Fruit fly (Drosophila melanogaster) whole organism, pupa: Measurements from ENCODE around the gene CG3339.

Experiments used
- CG10348 ChIP-seq: fragments of 200-800 bp; sonication (Bioruptor generic); IDR thresholded peaks from 2 replicates; pipeline ENCODE4 v1.3.6; 2022; ENCODE audit warnings: missing biosample characterization, missing genetic modification characterization
- CG12605 ChIP-seq: fragments of 200-800 bp; sonication (Bioruptor generic); IDR thresholded peaks from 2 replicates; pipeline ENCODE4 v1.3.6; 2022; ENCODE audit warnings: missing biosample characterization, missing genetic modification characterization
- CG13204 ChIP-seq: fragments of 200-800 bp; sonication (Bioruptor generic); optimal IDR thresholded peaks from 2 replicates; lab custom pipeline; 2018; ENCODE audit warnings: missing biosample characterization, mild to moderate bottlenecking, missing genetic modification characterization, moderate library complexity
- CG14655 ChIP-seq: fragments of 200-800 bp; sonication (Bioruptor generic); optimal IDR thresholded peaks from 3 replicates; lab custom pipeline; 2017; ENCODE audit warnings: mild to moderate bottlenecking, missing biosample characterization, missing genetic modification reagents, missing genetic modification characterization
- CG15710 ChIP-seq: fragments of 200-800 bp; sonication (Bioruptor generic); optimal IDR thresholded peaks from 2 replicates; lab custom pipeline; 2018; ENCODE audit warnings: missing biosample characterization, mild to moderate bottlenecking, missing genetic modification characterization, moderate library complexity
- CG17806 ChIP-seq: fragments of 200-800 bp; sonication (Bioruptor generic); optimal IDR thresholded peaks from 2 replicates; lab custom pipeline; 2018; ENCODE audit warnings: missing biosample characterization, mild to moderate bottlenecking, missing genetic modification characterization, moderate library complexity
- CG32121 ChIP-seq: fragments of 200-800 bp; sonication (Bioruptor generic); IDR thresholded peaks from 2 replicates; pipeline ENCODE4 v1.3.6; 2022; ENCODE audit warnings: missing biosample characterization, missing genetic modification characterization
- CG34367 ChIP-seq: fragments of 200-800 bp; sonication (Bioruptor generic); optimal IDR thresholded peaks from 2 replicates; lab custom pipeline; 2018; ENCODE audit warnings: missing biosample characterization, mild to moderate bottlenecking, missing genetic modification characterization
- CG4496 ChIP-seq: fragments of 200-800 bp; sonication (Bioruptor generic); IDR thresholded peaks from 3 replicates; pipeline ENCODE4 v1.3.6; 2022; ENCODE audit warnings: missing biosample characterization, missing genetic modification characterization
- CG8159 ChIP-seq: fragments of 200-800 bp; sonication (Bioruptor generic); optimal IDR thresholded peaks from 3 replicates; lab custom pipeline; 2018; ENCODE audit warnings: missing biosample characterization, mild to moderate bottlenecking, missing genetic modification characterization, moderate library complexity
- CG8301 ChIP-seq: fragments of 200-800 bp; sonication (Bioruptor generic); optimal IDR thresholded peaks from 2 replicates; lab custom pipeline; 2018; ENCODE audit warnings: missing biosample characterization, mild to moderate bottlenecking, missing genetic modification characterization
- CG9948 ChIP-seq: fragments of 200-800 bp; sonication (Bioruptor generic); optimal IDR thresholded peaks from 2 replicates; lab custom pipeline; 2018; ENCODE audit warnings: missing biosample characterization, mild to moderate bottlenecking, missing genetic modification characterization, moderate library complexity
- D1 ChIP-seq: fragments of 200-800 bp; sonication (Bioruptor generic); optimal IDR thresholded peaks from 2 replicates; lab custom pipeline; 2018; ENCODE audit warnings: missing biosample characterization, mild to moderate bottlenecking, missing genetic modification characterization, moderate library complexity
- EcR ChIP-seq: fragments of 200-800 bp; sonication (Bioruptor generic); optimal IDR thresholded peaks from 3 replicates; lab custom pipeline; 2019; ENCODE audit warnings: missing biosample characterization, missing genetic modification characterization, mild to moderate bottlenecking, moderate library complexity, missing genetic modification reagents
- Ets98B ChIP-seq: fragments of 200-800 bp; sonication (Bioruptor generic); IDR thresholded peaks from 2 replicates; pipeline ENCODE4 v1.3.6; 2022; ENCODE audit warnings: missing biosample characterization, missing genetic modification characterization
- Pif1A ChIP-seq: fragments of 200-800 bp; sonication (Bioruptor generic); optimal IDR thresholded peaks from 3 replicates; lab custom pipeline; 2016; ENCODE audit warnings: missing biosample characterization, missing genetic modification characterization
- Pif1B ChIP-seq: fragments of 200-800 bp; sonication (Bioruptor generic); optimal IDR thresholded peaks from 3 replicates; lab custom pipeline; 2016; ENCODE audit warnings: missing biosample characterization, missing genetic modification characterization
- Snoo ChIP-seq: fragments of 200-800 bp; sonication (Bioruptor generic); optimal IDR thresholded peaks from 3 replicates; lab custom pipeline; 2017; ENCODE audit warnings: missing biosample characterization, mild to moderate bottlenecking, missing genetic modification characterization, inconsistent platforms
- fd96Ca ChIP-seq: fragments of 200-800 bp; sonication (Bioruptor generic); IDR thresholded peaks from 3 replicates; pipeline ENCODE4 v1.3.6; 2022; ENCODE audit warnings: missing biosample characterization, missing genetic modification characterization
- gl ChIP-seq: fragments of 200-800 bp; sonication (Bioruptor generic); optimal IDR thresholded peaks from 2 replicates; lab custom pipeline; 2018; ENCODE audit warnings: missing biosample characterization, mild to moderate bottlenecking, missing genetic modification characterization
- rn ChIP-seq: fragments of 200-800 bp; sonication (Bioruptor generic); IDR thresholded peaks from 2 replicates; pipeline ENCODE4 v1.3.6; 2022; ENCODE audit warnings: missing biosample characterization, missing genetic modification characterization

The CG3339 gene

dm6 chr3R:27322225-27322624 is at the start of gene CG3339:
Gene CG3339 (minus strand): TSS chr3R:27322325.
- TF ChIP-seq CG4496 (GFP tag; lab: Robert Waterston, UW) (no peak), CG17806 (tag; lab: Kevin White, UChicago) (no peak), CG15710 (tag; lab: Kevin White, UChicago) (no peak), CG12605 (GFP tag; lab: Robert Waterston, UW) (no peak)
- TF ChIP-seq, all 21 proteins: peak for 0

dm6 chr3R:27368617-27369016 is 46.5 kb upstream of the CG3339 start, which contains the start of gene CG46335:
Gene CG46335 (minus strand): TSS chr3R:27368717.
- TF ChIP-seq Snoo (tag; lab: Kevin White, UChicago) (no peak), CG10348 (GFP tag; lab: Robert Waterston, UW) (no peak), CG17806 (tag; lab: Kevin White, UChicago) (no peak), EcR (no peak), CG13204 (GFP tag; lab: Kevin White, UChicago) (no peak), fd96Ca (GFP tag; lab: Robert Waterston, UW) (no peak), CG8159 (tag; lab: Kevin White, UChicago) (no peak), CG9948 (tag; lab: Kevin White, UChicago) (no peak), D1 (tag; lab: Kevin White, UChicago) (no peak), CG8301 (tag; lab: Kevin White, UChicago) (no peak), CG15710 (tag; lab: Kevin White, UChicago) (no peak), Pif1A (GFP tag; lab: Kevin White, UChicago) (no peak), Ets98B (GFP tag; lab: Robert Waterston, UW) (no peak), CG14655 (GFP tag; lab: Kevin White, UChicago) (no peak), gl (tag; lab: Kevin White, UChicago) (no peak), rn (GFP tag; lab: Robert Waterston, UW) (no peak)

dm6 chr3R:27340322-27340721 is 18.2 kb upstream of the CG3339 start, which contains the start of gene CG42534:
Gene CG42534 (plus strand): TSS chr3R:27340622.
- no peak for TF ChIP-seq Snoo (tag; lab: Kevin White, UChicago)
- no peak for TF ChIP-seq EcR
- TF ChIP-seq Pif1B (GFP tag; lab: Kevin White, UChicago) = no peak
- TF ChIP-seq CG9948 (tag; lab: Kevin White, UChicago) = no peak
- no peak for TF ChIP-seq fd96Ca (GFP tag; lab: Robert Waterston, UW)

dm6 chr3R:27330782-27331181 is 8.7 kb upstream of the CG3339 start, which contains the start of gene CG3330:
Gene CG3330 (minus strand): TSS chr3R:27330882.
- TF ChIP-seq Pif1B (GFP tag; lab: Kevin White, UChicago) (no peak), CG9948 (tag; lab: Kevin White, UChicago) (no peak), CG34367 (tag; lab: Kevin White, UChicago) (no peak), CG14655 (GFP tag; lab: Kevin White, UChicago) (no peak), gl (tag; lab: Kevin White, UChicago) (no peak)

dm6 chr3R:27294113-27294512 is 28.0 kb downstream of the CG3339 start:
- TF ChIP-seq CG10348 (GFP tag; lab: Robert Waterston, UW) (no peak), gl (tag; lab: Kevin White, UChicago) (no peak), rn (GFP tag; lab: Robert Waterston, UW) (no peak), Pif1B (GFP tag; lab: Kevin White, UChicago) (no peak), CG9948 (tag; lab: Kevin White, UChicago) (no peak), CG8301 (tag; lab: Kevin White, UChicago) (no peak), Snoo (tag; lab: Kevin White, UChicago) (no peak), Ets98B (GFP tag; lab: Robert Waterston, UW) (no peak), CG4496 (GFP tag; lab: Robert Waterston, UW) (no peak), CG32121 (GFP tag; lab: Robert Waterston, UW) (no peak), CG15710 (tag; lab: Kevin White, UChicago) (no peak), EcR (no peak)

- no peak for TF ChIP-seq gl (tag; lab: Kevin White, UChicago)
- TF ChIP-seq Pif1B (GFP tag; lab: Kevin White, UChicago) = no peak
- TF ChIP-seq CG17806 (tag; lab: Kevin White, UChicago) = no peak
- no peak for TF ChIP-seq CG15710 (tag; lab: Kevin White, UChicago)
- no peak for TF ChIP-seq CG8159 (tag; lab: Kevin White, UChicago)
- TF ChIP-seq CG4496 (GFP tag; lab: Robert Waterston, UW) = no peak
- TF ChIP-seq fd96Ca (GFP tag; lab: Robert Waterston, UW) = no peak
- no peak for TF ChIP-seq CG9948 (tag; lab: Kevin White, UChicago)
- TF ChIP-seq CG13204 (GFP tag; lab: Kevin White, UChicago) = no peak
- no peak for TF ChIP-seq CG8301 (tag; lab: Kevin White, UChicago)
- no peak for TF ChIP-seq Pif1A (GFP tag; lab: Kevin White, UChicago)
- TF ChIP-seq CG12605 (GFP tag; lab: Robert Waterston, UW) = no peak
- TF ChIP-seq D1 (tag; lab: Kevin White, UChicago) = no peak
- TF ChIP-seq EcR = no peak
- no peak for TF ChIP-seq Ets98B (GFP tag; lab: Robert Waterston, UW)
- no peak for TF ChIP-seq rn (GFP tag; lab: Robert Waterston, UW)
- TF ChIP-seq CG10348 (GFP tag; lab: Robert Waterston, UW) = no peak
- no peak for TF ChIP-seq Snoo (tag; lab: Kevin White, UChicago)
Measured at dm6 chr3R:27293065-27293464, 29.1 kb downstream of the CG3339 start.
